Fruit fly (Drosophila melanogaster): Measurements from ENCODE around the gene rdgA.

The rdgA gene

DNA sequence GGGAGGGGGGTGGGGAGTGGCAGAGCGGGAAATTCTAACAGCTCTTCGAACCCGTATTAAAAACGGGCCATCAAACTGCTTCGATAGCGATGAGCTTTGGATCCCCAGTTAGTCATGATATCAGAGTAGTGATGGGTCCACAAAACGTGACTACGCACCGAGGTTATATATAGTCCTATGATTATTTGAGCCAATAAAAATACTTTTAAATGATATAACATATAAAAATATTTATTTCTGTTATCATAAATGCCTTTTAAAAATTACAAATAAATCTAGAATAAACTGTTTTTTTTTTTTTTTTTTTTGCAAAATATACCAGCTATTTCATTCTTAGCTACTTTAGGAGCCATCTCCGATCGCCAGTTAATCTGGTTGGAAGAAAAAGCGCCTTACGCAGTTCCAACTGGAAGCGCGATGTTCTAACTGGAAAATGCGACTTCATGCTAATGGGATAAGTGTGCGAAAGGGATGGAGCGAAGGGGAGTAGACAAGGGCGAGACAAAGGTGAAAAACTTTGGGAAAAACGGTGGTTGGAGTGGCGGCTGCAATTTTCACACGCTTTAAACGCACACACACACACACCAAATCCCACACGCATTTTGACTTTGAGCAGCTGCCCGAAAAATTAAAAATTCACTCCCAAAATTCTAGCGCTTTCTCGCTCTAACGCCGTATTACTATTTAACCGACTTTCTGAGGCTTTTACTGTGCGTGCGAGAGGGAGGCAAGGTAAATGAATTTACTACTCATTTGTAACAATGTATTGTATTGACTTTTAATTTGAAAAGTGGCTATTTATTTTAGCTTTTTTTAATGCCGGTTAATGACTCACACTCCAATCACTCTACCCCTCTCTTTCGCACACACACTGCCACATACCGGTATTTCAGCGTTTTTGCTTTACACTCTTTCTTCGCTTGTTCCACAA, 9.8 kb upstream of the rdgA start (continued):
- TF ChIP-seq Ada2b (GFP tag; IDR thresholded peaks at IDR 0.05) (no peak), CG17186 (GFP tag; optimal IDR thresholded peaks at IDR 0.05) (no peak), CG32532 (GFP tag; IDR thresholded peaks at IDR 0.05) (peak; percentile 46; the same call in 1 of the 2 replicates), phol (tag; optimal IDR thresholded peaks at IDR 0.05) (peak; percentile 8), eyg (GFP tag; optimal IDR thresholded peaks at IDR 0.05) (no peak), pros (GFP tag; optimal IDR thresholded peaks at IDR 0.05) (peak; percentile 55), emc (GFP tag; optimal IDR thresholded peaks at IDR 0.05) (no peak), Med (GFP tag) (peak; percentile 47), tll (GFP tag; optimal IDR thresholded peaks at IDR 0.05) (peak in 1 of 2 experiments; percentile 32), sens (GFP tag) (peak; percentile 62), CG15696 (tag; optimal IDR thresholded peaks at IDR 0.05) (no peak), CG6791 (GFP tag; IDR thresholded peaks at IDR 0.05; ENCODE audit: partially characterized antibody) (peak; percentile 9; the same call in 1 of the 3 replicates), al (GFP tag; IDR thresholded peaks at IDR 0.05) (0 out of 2 replicates have a peak, but pooled peaks have one; percentile 21), nom (GFP tag; optimal IDR thresholded peaks at IDR 0.05) (no peak), bbx (GFP tag; IDR thresholded peaks at IDR 0.05; ENCODE audit: partially characterized antibody) (no peak), NC2β (GFP tag; optimal IDR thresholded peaks at IDR 0.05) (no peak), tio (GFP tag; optimal IDR thresholded peaks at IDR 0.05) (no peak), Dip3 (GFP tag; optimal IDR thresholded peaks at IDR 0.05) (no peak), Mrtf (GFP tag; IDR thresholded peaks at IDR 0.05) (no peak), CG31441 (GFP tag; IDR thresholded peaks at IDR 0.05) (0 out of 2 replicates have a peak, but pooled peaks have one; percentile 27), zfh1 (GFP tag; IDR thresholded peaks at IDR 0.05) (0 out of 3 replicates have a peak, but pooled peaks have one; percentile 35), trem (tag; optimal IDR thresholded peaks at IDR 0.05) (no peak), CG12391 (tag; optimal IDR thresholded peaks at IDR 0.05) (peak; percentile 44), CG18262 (tag; optimal IDR thresholded peaks at IDR 0.05) (peak; percentile 33), CG9609 (GFP tag; optimal IDR thresholded peaks at IDR 0.05) (no peak), kah (GFP tag; optimal IDR thresholded peaks at IDR 0.05) (no peak), CG12769 (tag; optimal IDR thresholded peaks at IDR 0.05) (peak; percentile 12), danr (GFP tag; IDR thresholded peaks at IDR 0.05) (no peak), vvl (GFP tag; IDR thresholded peaks at IDR 0.05) (peak; percentile 76; the same call in 1 of the 2 replicates), CG9727 (GFP tag; optimal IDR thresholded peaks at IDR 0.05) (no peak), CG17359 (tag; optimal IDR thresholded peaks at IDR 0.05) (no peak), ato (GFP tag; IDR thresholded peaks at IDR 0.05; ENCODE audit: partially characterized antibody) (no peak), CG8089 (GFP tag; optimal IDR thresholded peaks at IDR 0.05) (no peak)

dm6 chrX:8897859-8898427, 8.9 kb upstream of the rdgA start, which contains the start of gene Moe:
Moe (minus strand) TSS chrX:8898332.
- TF ChIP-seq CG33557 (GFP tag; optimal IDR thresholded peaks at IDR 0.05) (no peak), CG12299 (tag; optimal IDR thresholded peaks at IDR 0.05) (no peak), ERR (GFP tag; optimal IDR thresholded peaks at IDR 0.05) (peak; percentile 55), Atf-2 (GFP tag; optimal IDR thresholded peaks at IDR 0.05) (peak; percentile 45), Hr78 (GFP tag; optimal IDR thresholded peaks at IDR 0.05) (no peak), Side (GFP tag; optimal IDR thresholded peaks at IDR 0.05) (peak; percentile 34), tgo (GFP tag; IDR thresholded peaks at IDR 0.05) (peak; percentile 33; the same call in 1 of the 3 replicates), gcm (GFP tag; optimal IDR thresholded peaks at IDR 0.05) (no peak), Stat92E (GFP tag; optimal IDR thresholded peaks at IDR 0.05) (no peak), mirr (GFP tag; optimal IDR thresholded peaks at IDR 0.05) (no peak), gce (GFP tag; IDR thresholded peaks at IDR 0.05) (no peak), CG2120 (GFP tag; optimal IDR thresholded peaks at IDR 0.05) (peak; percentile 81), ci (GFP tag; IDR thresholded peaks at IDR 0.05) (peak; percentile 52; the same call in 2 of the 3 replicates), CG2199 (GFP tag; IDR thresholded peaks at IDR 0.05) (no peak), CG9437 (GFP tag; optimal IDR thresholded peaks at IDR 0.05) (no peak), crol (GFP tag; IDR thresholded peaks at IDR 0.05) (no peak)

Measured in whole organism, embryonic.